Worm (Caenorhabditis elegans) whole organism, L3 larva: ENCODE data around the gene tbc-16.

Experiments used
- R02D3.7 ChIP-seq: fragments of 150-350 bp; optimal IDR thresholded peaks from 2 replicates; lab custom pipeline; 2014; ENCODE audit warnings: missing biosample characterization, missing genetic modification characterization
- aly-2 ChIP-seq: fragments of 150-350 bp; optimal IDR thresholded peaks from 2 replicates; lab custom pipeline; 2014; ENCODE audit warnings: missing biosample characterization, missing genetic modification characterization
- ama-1 ChIP-seq: fragments of 150-350 bp; optimal IDR thresholded peaks from 2 replicates; lab custom pipeline; 2018
- ceh-82 ChIP-seq: fragments of 150-350 bp; optimal IDR thresholded peaks from 2 replicates; lab custom pipeline; 2014; ENCODE audit warnings: missing biosample characterization, missing genetic modification characterization
- daf-12 ChIP-seq: fragments of 150-350 bp; optimal IDR thresholded peaks from 2 replicates; lab custom pipeline; 2014; ENCODE audit warnings: missing biosample characterization, missing genetic modification reagents, missing genetic modification characterization
- egl-27 ChIP-seq: sonication (generic microtip); optimal IDR thresholded peaks from 4 replicates; lab custom pipeline; 2017; ENCODE audit warnings: missing biosample characterization, missing genetic modification reagents, missing genetic modification characterization
- elt-2 ChIP-seq: sonication (generic microtip); optimal IDR thresholded peaks from 2 replicates; lab custom pipeline; 2016; ENCODE audit warnings: missing genetic modification reagents, mild to moderate bottlenecking, missing genetic modification characterization, missing compliant biosample characterization
- elt-3 ChIP-seq, 3 experiments: fragments of 150-350 bp in 1 of 3; sonication (generic microtip) in 2 of 3; optimal IDR thresholded peaks; 2 replicates in 2 of 3; 4 replicates in 1 of 3; lab custom pipeline; 2014 to 2017; ENCODE audit warnings: missing biosample characterization in 3 of 3, missing genetic modification characterization in 3 of 3
- eor-1 ChIP-seq, 2 experiments: fragments of 150-350 bp; optimal IDR thresholded peaks; 2 replicates each; lab custom pipeline; 2014 to 2018; ENCODE audit warnings: missing biosample characterization in 2 of 2, missing genetic modification characterization in 2 of 2
- fkh-10 ChIP-seq: sonication (generic microtip); optimal IDR thresholded peaks from 2 replicates; lab custom pipeline; 2017; ENCODE audit warnings: missing biosample characterization, missing genetic modification reagents, missing genetic modification characterization
- fkh-2 ChIP-seq: fragments of 150-350 bp; optimal IDR thresholded peaks from 2 replicates; lab custom pipeline; 2014; ENCODE audit warnings: missing biosample characterization, missing genetic modification reagents, missing genetic modification characterization
- hmg-11 ChIP-seq: sonication (generic microtip); optimal IDR thresholded peaks from 2 replicates; lab custom pipeline; 2016; ENCODE audit warnings: missing genetic modification characterization, missing compliant biosample characterization
- lin-15B ChIP-seq: fragments of 150-350 bp; optimal IDR thresholded peaks from 2 replicates; lab custom pipeline; 2014; ENCODE audit warnings: missing biosample characterization, missing genetic modification characterization
- lin-39 ChIP-seq: fragments of 150-350 bp; optimal IDR thresholded peaks from 2 replicates; lab custom pipeline; 2018; ENCODE audit warnings: missing biosample characterization, missing genetic modification reagents, missing genetic modification characterization
- lsy-12 ChIP-seq: sonication (generic microtip); optimal IDR thresholded peaks from 2 replicates; lab custom pipeline; 2016; ENCODE audit warnings: mild to moderate bottlenecking, missing genetic modification characterization, missing compliant biosample characterization
- nfya-1 ChIP-seq: sonication (generic microtip); optimal IDR thresholded peaks from 2 replicates; lab custom pipeline; 2017; ENCODE audit warnings: missing genetic modification characterization, mild to moderate bottlenecking, missing compliant biosample characterization, antibody characterized with exemption, moderate library complexity; ENCODE audit not compliant: insufficient read depth
- nhr-11 ChIP-seq: fragments of 150-350 bp; optimal IDR thresholded peaks from 2 replicates; lab custom pipeline; 2014; ENCODE audit warnings: missing biosample characterization, missing genetic modification characterization
- nhr-12 ChIP-seq: fragments of 150-350 bp; optimal IDR thresholded peaks from 2 replicates; lab custom pipeline; 2014; ENCODE audit warnings: missing biosample characterization, missing genetic modification characterization
- nhr-237 ChIP-seq: fragments of 150-350 bp; optimal IDR thresholded peaks from 2 replicates; lab custom pipeline; 2014; ENCODE audit warnings: missing biosample characterization, missing genetic modification characterization
- nhr-25 ChIP-seq: sonication (generic microtip); optimal IDR thresholded peaks from 2 replicates; lab custom pipeline; 2017; ENCODE audit warnings: missing biosample characterization, missing genetic modification characterization
- nhr-67 ChIP-seq: fragments of 150-350 bp; optimal IDR thresholded peaks from 2 replicates; lab custom pipeline; 2014; ENCODE audit warnings: missing biosample characterization, missing genetic modification characterization
- nhr-76 ChIP-seq: fragments of 150-350 bp; sonication (generic microtip); optimal IDR thresholded peaks from 5 replicates; lab custom pipeline; 2014; ENCODE audit warnings: missing biosample characterization, missing genetic modification characterization
- nhr-77 ChIP-seq: fragments of 150-350 bp; optimal IDR thresholded peaks from 2 replicates; lab custom pipeline; 2014; ENCODE audit warnings: missing biosample characterization, missing genetic modification characterization
- pha-4 ChIP-seq: fragments of 150-350 bp; optimal IDR thresholded peaks from 2 replicates; lab custom pipeline; 2014; ENCODE audit warnings: missing biosample characterization, missing genetic modification reagents, missing genetic modification characterization
- pqm-1 ChIP-seq: fragments of 150-350 bp; optimal IDR thresholded peaks from 2 replicates; lab custom pipeline; 2017; ENCODE audit warnings: missing biosample characterization, missing genetic modification characterization, inconsistent platforms
- sea-2 ChIP-seq: fragments of 150-350 bp; sonication (generic microtip); optimal IDR thresholded peaks from 4 replicates; lab custom pipeline; 2014; ENCODE audit warnings: missing biosample characterization, missing genetic modification reagents, missing genetic modification characterization
- skn-1 ChIP-seq: fragments of 150-350 bp; optimal IDR thresholded peaks from 2 replicates; lab custom pipeline; 2014; ENCODE audit warnings: missing biosample characterization, missing genetic modification characterization
- snpc-4 ChIP-seq: fragments of 150-350 bp; optimal IDR thresholded peaks from 2 replicates; lab custom pipeline; 2014; ENCODE audit warnings: missing biosample characterization, missing genetic modification characterization
- tbx-2 ChIP-seq: sonication (generic microtip); optimal IDR thresholded peaks from 2 replicates; lab custom pipeline; 2016; ENCODE audit warnings: mild to moderate bottlenecking, missing genetic modification characterization, missing compliant biosample characterization
- unc-39 ChIP-seq: sonication (generic microtip); optimal IDR thresholded peaks from 4 replicates; lab custom pipeline; 2017; ENCODE audit warnings: missing biosample characterization, missing genetic modification characterization
- zag-1 ChIP-seq: fragments of 150-350 bp; optimal IDR thresholded peaks from 2 replicates; lab custom pipeline; 2014; ENCODE audit warnings: missing biosample characterization, missing genetic modification characterization

tbc-16 gene

ce11 chrX:5896001-5896400 lies 1.1 kb upstream of the tbc-16 start:
- TF ChIP-seq nhr-77 (tag; lab: Kevin White, UChicago) (no peak), sea-2 (GFP tag; lab: Kevin White, UChicago) (peak; percentile 33), fkh-10 (GFP tag; lab: Kevin White, UChicago) (peak; percentile 93), nfya-1 (peak; percentile 11), fkh-2 (tag; lab: Kevin White, UChicago) (no peak), lin-39 (tag; lab: Kevin White, UChicago) (peak; percentile 35)
- TF ChIP-seq, all 47 proteins: peak for 4

ce11 chrX:5901499-5901898 lies 4.4 kb downstream of the tbc-16 start:
- TF ChIP-seq R02D3.7 (no peak), elt-2 (tag; lab: Kevin White, UChicago) (no peak), ama-1 (no peak), unc-39 (tag; lab: Kevin White, UChicago) (no peak), nhr-67 (no peak), ceh-82 (no peak)
- TF ChIP-seq, all 47 proteins: peak for 0

ce11 chrX:5903896-5904295 lies 6.8 kb downstream of the tbc-16 start:
- TF ChIP-seq elt-2 (tag; lab: Kevin White, UChicago) = no peak
- TF ChIP-seq lin-39 (tag; lab: Kevin White, UChicago) = no peak
- no peak for TF ChIP-seq nhr-77 (tag; lab: Kevin White, UChicago)
- no peak for TF ChIP-seq daf-12
- no peak for TF ChIP-seq nhr-237 (tag; lab: Kevin White, UChicago)
- no peak for TF ChIP-seq elt-3 (tag; optimal IDR thresholded peaks at IDR 0.05; lab: Kevin White, UChicago)
- no peak for TF ChIP-seq zag-1 (tag; lab: Kevin White, UChicago)
- TF ChIP-seq nhr-12 (tag; lab: Kevin White, UChicago) = no peak
- TF ChIP-seq nhr-67 = no peak
- TF ChIP-seq snpc-4 (tag; lab: Kevin White, UChicago) = no peak
- TF ChIP-seq fkh-2 (tag; lab: Kevin White, UChicago) = no peak
- TF ChIP-seq pqm-1 (tag; lab: Kevin White, UChicago) = no peak

ce11 chrX:5904603-5905081 lies 7.5 kb downstream of the tbc-16 start, which contains the start of gene nlp-49:
TSS of gene nlp-49 (plus strand) at chrX:5904653.
- TF ChIP-seq nfya-1 (no peak), ama-1 (no peak), nhr-67 (no peak), R02D3.7 (no peak), egl-27 (no peak), pha-4 (no peak), fkh-10 (GFP tag; lab: Kevin White, UChicago) (no peak), daf-12 (no peak), nhr-76 (tag; lab: Kevin White, UChicago) (no peak), lin-15B (tag; lab: Kevin White, UChicago) (no peak), nhr-25 (tag; lab: Kevin White, UChicago) (no peak), nhr-11 (tag; lab: Kevin White, UChicago) (no peak), lsy-12 (tag; lab: Kevin White, UChicago) (no peak), skn-1 (tag; lab: Kevin White, UChicago) (no peak)

ce11 chrX:5905764-5906163 lies 8.6 kb downstream of the tbc-16 start:
- TF ChIP-seq hmg-11 = no peak
- TF ChIP-seq ceh-82 = no peak
- TF ChIP-seq egl-27 = no peak
- no peak for TF ChIP-seq eor-1 (tag; optimal IDR thresholded peaks at IDR 0.05; lab: Kevin White, UChicago)
- no peak for TF ChIP-seq lin-39 (tag; lab: Kevin White, UChicago)
- no peak for TF ChIP-seq snpc-4 (tag; lab: Kevin White, UChicago)
- no peak for TF ChIP-seq aly-2 (tag; lab: Kevin White, UChicago)
- no peak for TF ChIP-seq tbx-2 (tag; lab: Kevin White, UChicago)
- TF ChIP-seq nhr-77 (tag; lab: Kevin White, UChicago) = no peak

- TF ChIP-seq nhr-77 (tag; lab: Kevin White, UChicago) = no peak
- TF ChIP-seq nhr-12 (tag; lab: Kevin White, UChicago) = no peak
These were observed 20.1 kb downstream of the tbc-16 start, which contains the start of gene Y23B4A.1 for ce11 chrX:5917284-5917683. TSS of gene Y23B4A.1 (minus strand) at chrX:5917384.
